Worm (Caenorhabditis elegans) whole organism, L2 larva: ENCODE results near the gene nhr-109.

Experiments used
- ama-1 ChIP-seq: fragments of 150-350 bp; optimal IDR thresholded peaks from 2 replicates; lab custom pipeline; 2018; ENCODE audit warnings: inconsistent platforms
- lin-39 ChIP-seq: fragments of 150-350 bp; optimal IDR thresholded peaks from 2 replicates; lab custom pipeline; 2014; ENCODE audit warnings: missing biosample characterization, missing genetic modification reagents, missing genetic modification characterization
- unc-39 ChIP-seq: fragments of 150-350 bp; optimal IDR thresholded peaks from 2 replicates; lab custom pipeline; 2014; ENCODE audit warnings: missing biosample characterization, missing genetic modification characterization

DNA sequence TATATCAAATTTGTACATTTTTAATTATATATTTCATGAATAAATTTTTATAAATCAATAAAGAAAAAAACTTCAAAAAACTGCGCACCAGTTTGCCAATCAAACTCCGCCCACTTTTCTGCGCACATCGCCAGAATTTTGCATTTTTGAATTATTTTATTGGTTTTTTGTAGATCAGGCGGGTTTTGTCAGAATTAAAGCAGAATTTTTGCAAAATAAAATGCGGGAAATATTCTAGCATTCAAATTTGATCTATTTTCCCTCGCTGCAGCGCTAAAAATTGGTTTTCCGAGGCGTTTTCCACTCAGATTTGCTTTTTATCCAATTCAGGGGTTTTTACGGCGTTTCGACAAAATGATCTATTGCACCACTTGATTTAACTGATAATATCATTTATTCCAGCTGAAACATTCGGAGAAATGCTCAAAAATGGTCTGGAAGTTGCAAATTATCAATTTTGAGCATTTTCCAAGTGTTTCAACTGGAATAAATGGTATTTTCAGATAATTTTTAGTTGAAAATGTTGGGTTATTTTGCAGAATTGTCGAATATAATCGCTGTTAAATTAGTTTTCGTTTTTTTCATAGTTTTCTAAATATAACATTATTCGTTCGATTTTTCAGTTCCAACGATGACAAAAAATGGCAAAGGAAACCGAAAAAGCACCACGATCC lies 37.9 kb downstream of the nhr-109 start, which contains the start of gene W06B4.1:
- TF ChIP-seq lin-39 (tag; lab: Kevin White, UChicago) (no peak), unc-39 (tag; lab: Kevin White, UChicago) (no peak), ama-1 (lab: Kevin White, UChicago) (no peak)
